Fruit fly (Drosophila melanogaster) S2 (cell line): ENCODE results near the gene CG9391.

ENCODE experiments used
- CG8478 ChIP-seq: fragments of >200 bp; optimal IDR thresholded peaks from 2 replicates; lab custom pipeline; 2018
- CTCF ChIP-seq, 2 experiments: fragments of >200 bp; optimal IDR thresholded peaks; 2 replicates each; lab custom pipeline; 2018

CG9391 gene

DNA sequence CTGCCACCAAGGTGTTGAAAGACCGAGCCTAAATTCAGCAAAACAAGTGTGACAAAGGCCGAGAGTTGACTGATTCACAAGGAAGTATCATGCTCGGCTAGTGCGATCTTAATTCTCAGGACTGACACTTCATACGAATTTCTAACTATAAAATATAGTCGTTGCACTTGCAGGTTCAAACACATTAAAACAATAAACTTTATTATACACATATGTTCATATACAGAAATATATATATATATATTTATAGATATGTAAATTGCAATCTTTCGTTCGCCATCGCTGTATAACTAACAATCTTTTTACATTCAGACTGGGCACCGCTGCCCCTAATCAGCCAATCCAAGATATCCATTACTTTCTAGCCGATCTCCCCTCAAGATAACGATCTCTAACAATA, 2.3 kb upstream of the CG9391 start, which contains the start of gene CG9389:
TSS of gene CG9389 (minus strand) at position 101 of the 400 bp plus-strand sequence.
- TF ChIP-seq CG8478 (lab: Kevin White, UChicago): no peak
- TF ChIP-seq CTCF (optimal IDR thresholded peaks at IDR 0.05; lab: Kevin White, UChicago): no peak

- TF ChIP-seq CTCF (optimal IDR thresholded peaks at IDR 0.05; lab: Kevin White, UChicago): no peak
Observed at dm6 chr3L:21266101-21266656, 2.0 kb downstream of the CG9391 start.

dm6 chr3L:21262426-21262825, 5.7 kb downstream of the CG9391 start:
- TF ChIP-seq CTCF (optimal IDR thresholded peaks at IDR 0.05; lab: Kevin White, UChicago) (peak in 1 of 2 experiments; percentile 30), CG8478 (lab: Kevin White, UChicago) (no peak)

DNA sequence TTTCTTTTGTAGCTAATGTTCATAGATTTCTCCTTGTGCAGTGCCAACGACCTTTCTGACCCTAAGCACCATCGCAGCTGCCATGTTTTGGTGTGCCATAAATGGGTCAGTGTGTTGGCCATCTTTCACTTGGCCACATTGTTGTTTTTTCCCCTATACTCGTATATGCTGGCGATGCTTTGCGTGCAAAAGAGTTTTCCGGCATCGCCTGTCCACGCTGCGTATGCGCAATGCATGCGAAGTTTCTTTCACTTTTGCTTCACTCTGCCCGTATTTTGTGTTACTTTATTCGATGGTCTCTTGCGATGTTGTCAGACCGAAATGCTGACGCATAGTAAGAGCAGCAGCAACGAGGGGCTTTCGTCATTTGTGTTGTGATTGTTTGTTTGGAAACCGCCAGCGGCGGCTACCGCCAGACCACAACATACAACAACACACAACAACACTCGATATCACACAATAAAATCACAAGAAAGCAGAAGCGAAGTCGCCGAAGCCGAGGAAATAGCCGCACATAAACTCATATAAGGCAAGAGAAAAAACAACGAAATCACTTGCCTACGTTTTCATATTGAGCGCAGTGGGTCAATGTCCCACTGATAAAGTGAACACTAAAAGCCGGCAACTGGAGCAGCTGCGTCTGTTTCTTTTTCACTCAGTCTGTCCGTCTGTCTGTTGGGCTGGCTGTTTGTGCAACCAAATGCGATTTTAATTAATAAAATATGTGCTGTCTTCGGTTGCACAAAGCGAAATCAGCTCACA, 6.6 kb downstream of the CG9391 start:
- TF ChIP-seq CG8478 (lab: Kevin White, UChicago) (no peak), CTCF (optimal IDR thresholded peaks at IDR 0.05; lab: Kevin White, UChicago) (no peak)

- no peak for TF ChIP-seq CG8478 (lab: Kevin White, UChicago)
- TF ChIP-seq CTCF (optimal IDR thresholded peaks at IDR 0.05; lab: Kevin White, UChicago): no peak
Observed at dm6 chr3L:21259257-21259656, 8.9 kb downstream of the CG9391 start.

DNA sequence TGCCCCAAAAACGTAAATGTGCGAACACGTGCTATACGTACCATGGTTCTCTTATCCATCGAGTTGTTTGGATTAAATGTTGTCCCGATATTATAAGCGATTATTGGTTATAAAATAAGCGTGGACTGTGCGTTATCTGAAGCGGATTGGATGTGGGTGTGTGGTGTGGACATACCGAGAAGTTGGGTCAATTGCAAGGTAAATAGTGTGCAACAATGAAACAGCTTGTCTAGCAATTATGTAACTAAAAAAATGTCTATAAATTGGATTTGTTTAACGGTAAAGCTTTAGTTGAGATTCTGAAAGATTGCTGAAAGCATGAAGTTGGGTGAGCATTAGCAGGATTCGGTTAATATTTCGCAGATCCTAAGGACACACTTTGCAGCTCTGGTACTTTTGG, 10.4 kb downstream of the CG9391 start, which contains the start of gene CG43218:
TSS of gene CG43218 (plus strand) at position 290 of the 400 bp plus-strand sequence.
- TF ChIP-seq CTCF (optimal IDR thresholded peaks at IDR 0.05; lab: Kevin White, UChicago) (no peak), CG8478 (lab: Kevin White, UChicago) (no peak)

DNA sequence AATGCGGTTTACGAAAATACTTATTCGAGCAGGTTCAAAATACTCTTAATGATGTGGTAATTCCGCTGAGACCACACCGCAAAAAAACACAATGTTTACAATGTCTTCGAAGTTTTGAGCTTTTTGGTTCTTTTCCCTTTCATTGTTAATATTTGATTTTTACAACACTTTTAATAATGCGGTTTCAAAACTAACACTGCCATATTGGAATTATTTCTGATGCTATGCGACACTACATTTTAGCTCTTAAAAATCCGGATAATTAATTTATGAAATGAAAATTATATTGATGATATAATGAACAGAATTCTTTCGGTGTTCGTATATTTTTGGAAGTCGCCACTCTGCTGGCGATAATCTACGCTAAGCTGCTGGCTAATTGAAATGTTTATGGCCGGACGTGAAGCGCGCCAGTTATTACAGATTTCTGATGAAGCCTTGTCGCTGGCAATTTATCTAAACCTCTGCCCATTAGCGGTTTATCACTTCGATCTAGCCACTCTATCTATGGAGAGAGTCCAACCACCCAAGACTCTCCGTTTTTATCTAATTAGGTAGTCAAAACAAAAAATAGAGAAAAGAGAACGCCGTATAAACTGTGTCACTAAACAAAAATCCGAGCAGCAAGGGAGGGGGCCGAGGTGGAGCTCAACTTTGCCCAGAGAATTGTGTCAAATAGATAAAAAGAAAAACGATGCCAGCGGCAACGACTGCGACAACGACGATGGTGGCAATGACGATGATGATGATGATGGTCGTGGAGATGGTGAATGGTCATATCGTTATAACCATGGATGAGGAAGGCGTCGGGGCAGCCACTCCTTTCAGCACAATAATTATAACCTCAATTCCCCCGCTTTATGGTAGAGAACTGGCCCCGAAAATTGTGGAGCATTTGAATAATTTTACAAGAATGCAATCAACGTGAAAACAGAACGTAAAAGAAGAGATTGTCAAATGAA, 11.8 kb downstream of the CG9391 start:
- no peak for TF ChIP-seq CTCF (optimal IDR thresholded peaks at IDR 0.05; lab: Kevin White, UChicago)
- TF ChIP-seq CG8478 (lab: Kevin White, UChicago): no peak

DNA sequence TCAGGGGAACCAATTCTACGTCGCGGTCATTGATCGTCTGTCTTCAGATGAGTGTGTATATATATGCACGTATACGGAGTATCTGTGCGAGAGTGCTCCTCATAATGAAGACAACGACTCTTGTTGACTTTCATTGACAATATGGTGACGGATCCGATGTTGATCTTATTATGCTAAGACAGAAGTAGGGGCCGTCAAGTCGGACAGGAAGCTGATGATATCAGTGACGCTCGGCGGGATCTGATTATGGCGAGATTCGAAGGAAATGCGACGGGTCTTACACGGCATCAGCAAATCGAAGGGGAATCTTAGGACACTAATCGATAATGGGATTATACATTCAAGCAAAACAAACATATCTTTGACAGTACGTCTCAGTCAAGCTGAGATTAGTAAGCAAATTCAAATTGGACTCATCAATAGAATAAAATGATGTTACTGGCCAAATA, 13.6 kb downstream of the CG9391 start:
- TF ChIP-seq CG8478 (lab: Kevin White, UChicago): no peak
- TF ChIP-seq CTCF (optimal IDR thresholded peaks at IDR 0.05; lab: Kevin White, UChicago): no peak

DNA sequence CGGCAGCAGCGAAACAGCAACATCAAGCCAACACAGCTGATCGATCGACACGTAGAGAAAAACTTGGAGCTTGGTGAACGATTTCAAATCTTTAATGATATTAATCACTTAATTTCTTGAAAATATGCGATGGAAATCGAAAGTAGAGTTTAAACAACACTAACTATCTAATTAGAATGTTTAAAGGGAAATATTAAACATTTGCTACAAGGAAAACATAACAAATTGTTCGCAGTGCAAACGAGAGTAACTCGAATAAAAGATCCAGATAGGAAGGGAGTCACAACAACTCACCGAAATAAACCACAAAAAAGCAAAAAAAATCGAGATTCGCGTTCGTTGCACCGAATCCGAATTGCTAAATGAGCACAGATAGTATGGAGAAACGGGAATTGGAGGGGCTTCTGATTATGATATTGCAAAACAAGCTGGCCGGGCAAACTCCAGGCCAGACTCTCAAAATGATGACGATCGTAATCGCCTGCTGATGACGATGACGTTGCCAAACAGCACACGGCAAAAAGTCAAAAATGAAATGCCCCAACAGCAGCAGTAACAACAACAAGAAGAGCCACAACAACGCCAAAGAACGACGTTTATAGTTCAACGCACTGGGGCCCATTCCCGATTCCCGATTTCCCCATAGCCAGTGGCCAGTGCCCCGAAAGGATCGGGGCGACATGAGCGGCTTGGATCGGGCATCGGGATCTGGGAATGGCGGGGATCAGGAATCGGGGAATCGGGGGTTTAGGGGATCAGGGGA, 14.2 kb downstream of the CG9391 start:
- TF ChIP-seq CG8478 (lab: Kevin White, UChicago): no peak
- no peak for TF ChIP-seq CTCF (optimal IDR thresholded peaks at IDR 0.05; lab: Kevin White, UChicago)

DNA sequence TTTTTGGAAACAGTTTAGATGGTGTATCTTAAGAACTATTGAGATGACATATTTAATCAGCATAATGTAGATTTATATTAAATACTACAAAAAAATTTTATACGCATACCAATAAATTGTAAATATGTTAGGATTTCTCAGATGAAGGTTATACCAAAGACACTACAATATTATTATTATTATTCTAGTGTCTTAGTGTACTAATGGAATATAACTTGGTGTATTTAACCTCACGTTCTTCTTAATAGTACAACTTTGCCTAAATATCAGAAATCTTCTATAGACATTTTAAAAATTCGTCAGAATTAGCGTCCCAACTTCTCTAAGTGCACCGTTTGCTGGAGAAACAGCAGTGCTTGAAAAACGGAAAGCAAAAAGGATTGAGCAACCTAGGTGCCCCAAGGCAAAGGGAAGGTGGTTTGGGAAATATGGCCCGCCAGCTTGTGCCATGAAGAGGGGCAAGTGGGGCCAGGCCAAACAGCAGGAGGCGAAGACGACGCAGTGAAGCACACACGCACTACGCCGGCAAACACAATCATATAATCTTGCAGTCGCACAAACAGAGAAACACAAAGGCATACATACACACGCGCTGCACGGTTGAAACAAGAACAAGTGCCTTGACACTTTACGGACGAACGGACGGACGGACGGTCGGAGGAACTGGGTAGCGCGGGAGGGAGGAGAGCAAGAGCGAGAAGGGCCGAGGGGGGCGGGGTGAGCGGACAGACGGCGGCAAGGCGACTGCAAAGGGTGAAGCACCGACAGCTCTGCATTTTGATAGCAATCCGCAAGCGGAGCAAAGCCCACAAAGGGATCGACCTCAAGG, 15.0 kb downstream of the CG9391 start:
- no peak for TF ChIP-seq CG8478 (lab: Kevin White, UChicago)
- TF ChIP-seq CTCF (optimal IDR thresholded peaks at IDR 0.05; lab: Kevin White, UChicago): no peak

dm6 chr3L:21252525-21252924, 15.6 kb downstream of the CG9391 start:
- TF ChIP-seq CTCF (optimal IDR thresholded peaks at IDR 0.05; lab: Kevin White, UChicago) (no peak), CG8478 (lab: Kevin White, UChicago) (no peak)

- no peak for TF ChIP-seq CTCF (optimal IDR thresholded peaks at IDR 0.05; lab: Kevin White, UChicago)
- TF ChIP-seq CG8478 (lab: Kevin White, UChicago): no peak
Observed at dm6 chr3L:21251381-21251780, 16.8 kb downstream of the CG9391 start.

DNA sequence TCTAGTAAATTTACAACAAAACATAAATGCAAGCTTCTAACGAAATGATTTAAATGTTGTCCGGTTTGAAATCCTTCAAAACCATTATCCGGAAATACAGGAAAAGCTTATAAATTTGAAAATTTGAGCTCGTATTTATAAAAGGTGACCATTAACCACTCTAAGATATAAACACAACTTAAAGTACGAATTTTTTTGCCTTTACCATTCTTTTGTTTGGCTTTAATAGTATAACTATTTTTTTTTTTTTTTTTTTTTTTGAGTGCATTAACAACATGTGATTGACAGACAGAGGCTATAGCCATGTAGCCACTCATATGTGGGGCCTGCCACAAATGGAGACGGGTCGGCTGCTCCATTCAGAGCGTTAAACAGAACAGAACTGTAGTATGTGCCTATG, 24.7 kb downstream of the CG9391 start:
- TF ChIP-seq CTCF (optimal IDR thresholded peaks at IDR 0.05; lab: Kevin White, UChicago) (no peak), CG8478 (lab: Kevin White, UChicago) (no peak)
